Worm (Caenorhabditis elegans) whole organism, young adult: ENCODE measurements around the gene chtb-3.

Experiments used
- B0019.2 ChIP-seq: fragments of 200-800 bp; sonication (Bioruptor generic); conservative IDR thresholded peaks from 2 replicates; pipeline ENCODE4 v1.3.6; 2022; ENCODE audit warnings: missing genetic modification reagents, missing genetic modification characterization, missing compliant biosample characterization
- B0035.1 ChIP-seq: sonication (generic microtip); optimal IDR thresholded peaks from 2 replicates; lab custom pipeline; 2016; ENCODE audit warnings: missing genetic modification characterization, mild to moderate bottlenecking, missing compliant biosample characterization, missing genotype, missing genetic modification reagents
- C06A6.2 ChIP-seq: fragments of 200-800 bp; sonication (Bioruptor generic); conservative IDR thresholded peaks from 2 replicates; pipeline ENCODE4 v1.3.6; 2022; ENCODE audit warnings: missing genetic modification characterization, missing compliant biosample characterization
- F22D6.2 ChIP-seq: sonication (generic microtip); optimal IDR thresholded peaks from 2 replicates; lab custom pipeline; 2016; ENCODE audit warnings: mild to moderate bottlenecking, missing genetic modification characterization, missing compliant biosample characterization
- F39B2.1 ChIP-seq: fragments of 200-800 bp; sonication (Bioruptor generic); IDR thresholded peaks from 2 replicates; pipeline ENCODE4 v1.3.6; 2022; ENCODE audit warnings: missing genetic modification reagents, missing genetic modification characterization, missing compliant biosample characterization
- F49E8.2 ChIP-seq: sonication (generic microtip); optimal IDR thresholded peaks from 3 replicates; lab custom pipeline; 2017; ENCODE audit warnings: missing genetic modification characterization, mild to moderate bottlenecking, missing compliant biosample characterization, antibody characterized with exemption, moderate library complexity; ENCODE audit not compliant: insufficient read depth
- K11D2.4 ChIP-seq: fragments of 200-800 bp; sonication (Bioruptor generic); IDR thresholded peaks from 2 replicates; pipeline ENCODE4 v1.3.6; 2022; ENCODE audit warnings: missing genetic modification reagents, missing genetic modification characterization, missing compliant biosample characterization
- Y53F4B.3 ChIP-seq: fragments of 200-800 bp; sonication (Bioruptor generic); IDR thresholded peaks from 2 replicates; pipeline ENCODE4 v1.3.6; 2022; ENCODE audit warnings: missing genetic modification reagents, missing genetic modification characterization, missing compliant biosample characterization
- Y56A3A.18 ChIP-seq: fragments of 200-800 bp; sonication (Bioruptor generic); IDR thresholded peaks from 2 replicates; pipeline ENCODE4 v1.3.6; 2022; ENCODE audit warnings: missing genetic modification reagents, missing genetic modification characterization, missing compliant biosample characterization
- aptf-3 ChIP-seq: fragments of 200-800 bp; sonication (Bioruptor generic); IDR thresholded peaks from 2 replicates; pipeline ENCODE4 v1.3.6; 2022; ENCODE audit warnings: missing genetic modification characterization, missing compliant biosample characterization
- atf-7 ChIP-seq: sonication (generic microtip); optimal IDR thresholded peaks from 2 replicates; lab custom pipeline; 2017; ENCODE audit warnings: mild to moderate bottlenecking, missing genetic modification characterization, missing compliant biosample characterization
- attf-6 ChIP-seq: fragments of 200-800 bp; sonication (Bioruptor generic); IDR thresholded peaks from 2 replicates; pipeline ENCODE4 v1.3.6; 2022; ENCODE audit warnings: missing genetic modification reagents, missing genetic modification characterization, missing compliant biosample characterization
- bed-1 ChIP-seq: fragments of 200-800 bp; sonication (Bioruptor generic); IDR thresholded peaks from 2 replicates; pipeline ENCODE4 v1.3.6; 2022; ENCODE audit warnings: missing genetic modification reagents, missing genetic modification characterization, missing compliant biosample characterization
- cebp-1 ChIP-seq, 2 experiments: fragments of 200-800 bp in 1 of 2; sonication (Bioruptor generic) in 1 of 2; sonication (generic microtip) in 1 of 2; IDR thresholded peaks in 1 of 2; optimal IDR thresholded peaks in 1 of 2; 2 replicates each; pipeline versions ENCODE4 v1.3.6 to Lab custom; 2017 to 2022; ENCODE audit warnings: missing compliant biosample characterization in 2 of 2, missing genetic modification characterization in 2 of 2, mild to moderate bottlenecking in 1 of 2, missing genetic modification reagents in 1 of 2, moderate library complexity in 1 of 2
- ceh-100 ChIP-seq: fragments of 200-800 bp; sonication (Bioruptor generic); IDR thresholded peaks from 2 replicates; pipeline ENCODE4 v1.3.6; 2022; ENCODE audit warnings: missing genetic modification reagents, missing genetic modification characterization, missing compliant biosample characterization
- ceh-58 ChIP-seq: fragments of 200-800 bp; sonication (Bioruptor generic); IDR thresholded peaks from 2 replicates; pipeline ENCODE4 v1.3.6; 2022; ENCODE audit warnings: missing genetic modification characterization, missing compliant biosample characterization
- ceh-91 ChIP-seq: fragments of 200-800 bp; sonication (Bioruptor generic); IDR thresholded peaks from 2 replicates; pipeline ENCODE4 v1.3.6; 2022; ENCODE audit warnings: missing genetic modification reagents, missing genetic modification characterization, missing compliant biosample characterization
- egrh-3 ChIP-seq: fragments of 200-800 bp; sonication (Bioruptor generic); IDR thresholded peaks from 2 replicates; pipeline ENCODE4 v1.3.6; 2022; ENCODE audit warnings: missing genetic modification reagents, missing genetic modification characterization, missing compliant biosample characterization
- ekl-4 ChIP-seq: fragments of 200-800 bp; sonication (Bioruptor generic); IDR thresholded peaks from 2 replicates; pipeline ENCODE4 v1.3.6; 2022; ENCODE audit warnings: missing genetic modification reagents, missing genetic modification characterization, missing compliant biosample characterization
- him-1 ChIP-seq: sonication (generic microtip); optimal IDR thresholded peaks from 2 replicates; lab custom pipeline; 2016; ENCODE audit warnings: missing genotype, missing genetic modification reagents, missing genetic modification characterization, missing compliant biosample characterization
- hlh-12 ChIP-seq: sonication (generic microtip); optimal IDR thresholded peaks from 2 replicates; lab custom pipeline; 2016; ENCODE audit warnings: missing genetic modification characterization, missing compliant biosample characterization
- hmg-20 ChIP-seq: fragments of 200-800 bp; sonication (Bioruptor generic); IDR thresholded peaks from 2 replicates; pipeline ENCODE4 v1.3.6; 2022; ENCODE audit warnings: missing genetic modification reagents, missing genetic modification characterization, missing compliant biosample characterization
- hrde-1 ChIP-seq: sonication (generic microtip); optimal IDR thresholded peaks from 2 replicates; lab custom pipeline; 2016; ENCODE audit warnings: missing genetic modification characterization, mild to moderate bottlenecking, missing compliant biosample characterization, moderate library complexity, missing genotype, missing genetic modification reagents, borderline replicate concordance
- hsf-1 ChIP-seq: fragments of 200-800 bp; sonication (Bioruptor generic); IDR thresholded peaks from 2 replicates; pipeline ENCODE4 v1.3.6; 2022; ENCODE audit warnings: missing genetic modification reagents, missing genetic modification characterization, missing compliant biosample characterization
- lag-1 ChIP-seq: fragments of 200-800 bp; sonication (Bioruptor generic); IDR thresholded peaks from 2 replicates; pipeline ENCODE4 v1.3.6; 2022; ENCODE audit warnings: missing genetic modification reagents, missing genetic modification characterization, missing compliant biosample characterization
- lin-35 ChIP-seq, 3 experiments: fragments of 150-350 bp in 2 of 3; sonication (generic microtip) in 1 of 3; optimal IDR thresholded peaks; 2 replicates each; lab custom pipeline; 2014 to 2018; ENCODE audit warnings: missing biosample characterization in 3 of 3, missing genetic modification characterization in 3 of 3, missing genetic modification reagents in 3 of 3
- lsl-1 ChIP-seq: fragments of 200-800 bp; sonication (Bioruptor generic); optimal IDR thresholded peaks from 2 replicates; lab custom pipeline; 2018; ENCODE audit warnings: mild to moderate bottlenecking, missing genetic modification characterization, moderate library complexity, missing compliant biosample characterization
- madf-8 ChIP-seq: fragments of 200-800 bp; sonication (Bioruptor generic); conservative IDR thresholded peaks from 2 replicates; pipeline ENCODE4 v1.3.6; 2022; ENCODE audit warnings: missing genetic modification reagents, missing genetic modification characterization, missing compliant biosample characterization
- nfya-2 ChIP-seq: fragments of 200-800 bp; sonication (Bioruptor generic); IDR thresholded peaks from 2 replicates; pipeline ENCODE4 v1.3.6; 2022; ENCODE audit warnings: missing genetic modification reagents, missing genetic modification characterization, missing compliant biosample characterization
- nfyb-1 ChIP-seq: fragments of 200-800 bp; sonication (Bioruptor generic); IDR thresholded peaks from 2 replicates; pipeline ENCODE4 v1.3.6; 2022; ENCODE audit warnings: missing genetic modification reagents, missing genetic modification characterization, missing compliant biosample characterization
- nhr-179 ChIP-seq: sonication (generic microtip); optimal IDR thresholded peaks from 2 replicates; lab custom pipeline; 2016; ENCODE audit warnings: mild to moderate bottlenecking, missing genetic modification characterization, missing compliant biosample characterization
- nhr-80 ChIP-seq: sonication (generic microtip); optimal IDR thresholded peaks from 2 replicates; lab custom pipeline; 2016; ENCODE audit warnings: missing genetic modification characterization, missing compliant biosample characterization
- sdz-38 ChIP-seq: sonication (generic microtip); optimal IDR thresholded peaks from 2 replicates; lab custom pipeline; 2016; ENCODE audit warnings: missing genotype, missing genetic modification characterization, missing compliant biosample characterization
- snpc-3.4 ChIP-seq: sonication (generic microtip); optimal IDR thresholded peaks from 2 replicates; lab custom pipeline; 2017; ENCODE audit warnings: missing genetic modification characterization, mild to moderate bottlenecking, missing compliant biosample characterization, antibody characterized with exemption, moderate library complexity, missing genotype, missing genetic modification reagents
- somi-1 ChIP-seq: fragments of 200-800 bp; sonication (Bioruptor generic); optimal IDR thresholded peaks from 2 replicates; lab custom pipeline; 2018; ENCODE audit warnings: mild to moderate bottlenecking, missing genetic modification characterization, missing compliant biosample characterization
- unc-62 ChIP-seq: fragments of 150-350 bp; optimal IDR thresholded peaks from 2 replicates; lab custom pipeline; 2014; ENCODE audit warnings: missing biosample characterization, missing genetic modification reagents, missing genetic modification characterization
- zfh-2 ChIP-seq: fragments of 200-800 bp; sonication (Bioruptor generic); conservative IDR thresholded peaks from 2 replicates; pipeline ENCODE4 v1.3.6; 2022; ENCODE audit warnings: missing genetic modification reagents, missing genetic modification characterization, missing compliant biosample characterization
- ztf-25 ChIP-seq: fragments of 200-800 bp; sonication (Bioruptor generic); IDR thresholded peaks from 2 replicates; pipeline ENCODE4 v1.3.6; 2022; ENCODE audit warnings: missing genetic modification reagents, missing genetic modification characterization, missing compliant biosample characterization
- ztf-26 ChIP-seq: sonication (generic microtip); optimal IDR thresholded peaks from 2 replicates; lab custom pipeline; 2017; ENCODE audit warnings: missing genetic modification characterization, missing compliant biosample characterization
- ztf-28 ChIP-seq: fragments of 200-800 bp; sonication (Bioruptor generic); IDR thresholded peaks from 2 replicates; pipeline ENCODE4 v1.3.6; 2022; ENCODE audit warnings: missing genetic modification reagents, missing genetic modification characterization, missing compliant biosample characterization
- ztf-3 ChIP-seq: fragments of 200-800 bp; sonication (Bioruptor generic); optimal IDR thresholded peaks from 2 replicates; lab custom pipeline; 2018; ENCODE audit warnings: mild to moderate bottlenecking, missing genetic modification characterization, missing compliant biosample characterization
- ztf-6 ChIP-seq: fragments of 200-800 bp; sonication (Bioruptor generic); IDR thresholded peaks from 2 replicates; pipeline ENCODE4 v1.3.6; 2022; ENCODE audit warnings: missing genetic modification reagents, missing genetic modification characterization, missing compliant biosample characterization

Gene chtb-3

DNA sequence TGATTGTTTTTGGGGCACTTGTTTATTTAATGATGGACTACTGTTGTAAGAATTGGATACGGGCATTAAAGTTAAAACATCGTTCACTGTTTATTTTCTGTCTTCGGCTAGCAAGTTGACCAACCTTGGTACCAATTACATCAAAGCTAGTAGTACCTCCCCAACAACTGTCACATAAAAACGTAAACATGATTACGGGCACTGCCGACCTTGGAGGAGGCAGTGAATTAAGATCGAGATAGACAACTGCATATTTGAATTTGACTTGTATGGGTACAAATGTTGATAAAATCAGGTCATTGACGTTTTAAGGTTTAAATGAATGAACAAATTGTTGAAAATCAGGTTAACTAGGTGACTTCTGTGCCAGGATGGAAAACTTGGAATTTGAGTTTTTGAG lies 42.2 kb downstream of the chtb-3 start:
- TF ChIP-seq hmg-20, result no peak
- no peak for TF ChIP-seq ztf-3
- no peak for TF ChIP-seq somi-1
- no peak for TF ChIP-seq zfh-2 (GFP tag; lab: Robert Waterston, UW)
- TF ChIP-seq B0019.2 (GFP tag; lab: Robert Waterston, UW), result no peak
- TF ChIP-seq K11D2.4 (GFP tag; lab: Robert Waterston, UW), result no peak
- TF ChIP-seq ztf-25, result no peak
- no peak for TF ChIP-seq ztf-28 (GFP tag; lab: Robert Waterston, UW)
- no peak for TF ChIP-seq Y53F4B.3 (GFP tag; lab: Robert Waterston, UW)
- no peak for TF ChIP-seq nfya-2 (GFP tag; lab: Robert Waterston, UW)
- TF ChIP-seq ztf-6 (GFP tag; lab: Robert Waterston, UW), result no peak
- no peak for TF ChIP-seq nhr-179
- TF ChIP-seq hrde-1 (tag; lab: Kevin White, UChicago), result no peak
- TF ChIP-seq sdz-38 (tag; lab: Kevin White, UChicago), result no peak
- TF ChIP-seq ceh-91, result no peak
- no peak for TF ChIP-seq lag-1
- TF ChIP-seq ekl-4, result no peak
- TF ChIP-seq, all 124 proteins: peak for 0

DNA sequence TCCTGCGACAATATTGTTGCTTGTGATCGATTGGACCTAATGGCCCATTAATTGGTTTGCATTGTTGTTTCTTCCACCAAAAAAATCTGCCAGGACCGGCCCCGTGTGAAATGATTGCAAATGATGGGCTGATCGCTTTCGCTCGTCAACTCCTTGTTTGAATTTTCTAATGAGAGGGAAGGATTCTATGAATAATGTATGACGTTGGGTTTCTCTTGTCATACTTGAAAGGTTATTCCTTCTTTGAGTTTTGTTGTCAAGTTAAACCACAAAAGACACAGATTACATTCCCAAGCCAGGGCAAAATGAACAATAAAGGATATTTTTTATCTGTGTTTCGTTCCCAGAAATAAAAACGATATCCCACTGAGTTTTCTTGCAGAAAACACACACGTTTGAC lies 42.7 kb downstream of the chtb-3 start:
- TF ChIP-seq bed-1 (GFP tag; lab: Robert Waterston, UW) (no peak), ceh-100 (GFP tag; lab: Robert Waterston, UW) (no peak), attf-6 (no peak), F22D6.2 (tag; lab: Kevin White, UChicago) (no peak), B0035.1 (tag; lab: Kevin White, UChicago) (no peak), ceh-58 (GFP tag; lab: Robert Waterston, UW) (no peak), snpc-3.4 (tag; lab: Kevin White, UChicago) (no peak), lin-35 (GFP tag; optimal IDR thresholded peaks at IDR 0.05; lab: Kevin White, UChicago) (no peak), F39B2.1 (GFP tag; lab: Robert Waterston, UW) (no peak), F49E8.2 (no peak), hlh-12 (tag; lab: Kevin White, UChicago) (no peak), him-1 (tag; lab: Kevin White, UChicago) (no peak), C06A6.2 (GFP tag; lab: Robert Waterston, UW) (no peak)

DNA sequence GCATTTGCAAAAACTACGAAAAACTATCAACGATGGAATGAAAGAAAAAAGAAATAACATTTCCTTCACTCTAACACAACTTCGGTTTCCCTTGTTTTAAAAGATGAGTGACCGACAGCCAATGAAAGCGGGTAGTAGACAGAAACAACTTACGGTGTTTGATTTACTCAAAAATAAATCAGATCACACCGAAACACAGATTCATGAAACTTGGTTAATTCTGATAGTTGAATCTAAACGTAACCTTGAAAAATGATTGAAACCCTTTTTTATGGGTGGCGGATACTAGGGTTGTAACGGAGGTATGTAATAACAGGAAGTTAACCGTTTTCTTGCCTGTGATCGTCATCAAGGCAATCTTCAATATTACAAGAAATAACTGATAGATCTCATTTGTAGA lies 44.1 kb downstream of the chtb-3 start:
- TF ChIP-seq nfyb-1 (no peak), hsf-1 (GFP tag; lab: Robert Waterston, UW) (no peak), ceh-91 (no peak), madf-8 (GFP tag; lab: Robert Waterston, UW) (no peak), lsl-1 (GFP tag; lab: Kevin White, UChicago) (no peak), egrh-3 (GFP tag; lab: Robert Waterston, UW) (no peak)

DNA sequence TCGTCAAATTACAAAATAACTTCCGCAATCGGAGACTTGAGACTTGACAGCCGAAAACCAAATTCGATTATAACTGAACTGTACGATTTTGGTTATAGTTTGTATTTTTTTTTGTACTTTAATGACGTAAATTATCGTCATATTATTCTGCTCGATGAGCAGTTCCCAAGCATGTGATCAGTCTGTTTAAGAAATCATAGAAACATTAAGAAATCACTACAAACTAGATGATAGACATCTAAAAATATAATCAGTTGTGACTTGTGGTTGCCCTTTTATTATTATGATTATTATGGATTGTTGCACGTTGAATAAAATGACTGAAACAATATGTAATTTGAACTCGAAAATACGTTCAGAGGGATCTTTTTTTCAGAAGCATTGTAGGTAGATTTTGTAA lies 45.2 kb downstream of the chtb-3 start:
- TF ChIP-seq Y56A3A.18 (GFP tag; lab: Robert Waterston, UW) (no peak), nhr-80 (tag; lab: Kevin White, UChicago) (peak; percentile 41), atf-7 (tag; lab: Kevin White, UChicago) (no peak), aptf-3 (no peak), cebp-1 (GFP tag; IDR thresholded peaks at IDR 0.05; lab: Robert Waterston, UW) (0 out of 2 replicates have a peak, but pooled peaks have one; percentile 8), cebp-1 (tag; optimal IDR thresholded peaks at IDR 0.05; lab: Kevin White, UChicago) (no peak), ztf-26 (tag; lab: Kevin White, UChicago) (no peak), unc-62 (peak; percentile 43), F22D6.2 (tag; lab: Kevin White, UChicago) (no peak)
